Worm (Caenorhabditis elegans): ENCODE results near the gene C01G5.25.
A peak's percentile ranks its signal among the peaks of the same experiment; 100 is the strongest.

C01G5.25 gene

DNA sequence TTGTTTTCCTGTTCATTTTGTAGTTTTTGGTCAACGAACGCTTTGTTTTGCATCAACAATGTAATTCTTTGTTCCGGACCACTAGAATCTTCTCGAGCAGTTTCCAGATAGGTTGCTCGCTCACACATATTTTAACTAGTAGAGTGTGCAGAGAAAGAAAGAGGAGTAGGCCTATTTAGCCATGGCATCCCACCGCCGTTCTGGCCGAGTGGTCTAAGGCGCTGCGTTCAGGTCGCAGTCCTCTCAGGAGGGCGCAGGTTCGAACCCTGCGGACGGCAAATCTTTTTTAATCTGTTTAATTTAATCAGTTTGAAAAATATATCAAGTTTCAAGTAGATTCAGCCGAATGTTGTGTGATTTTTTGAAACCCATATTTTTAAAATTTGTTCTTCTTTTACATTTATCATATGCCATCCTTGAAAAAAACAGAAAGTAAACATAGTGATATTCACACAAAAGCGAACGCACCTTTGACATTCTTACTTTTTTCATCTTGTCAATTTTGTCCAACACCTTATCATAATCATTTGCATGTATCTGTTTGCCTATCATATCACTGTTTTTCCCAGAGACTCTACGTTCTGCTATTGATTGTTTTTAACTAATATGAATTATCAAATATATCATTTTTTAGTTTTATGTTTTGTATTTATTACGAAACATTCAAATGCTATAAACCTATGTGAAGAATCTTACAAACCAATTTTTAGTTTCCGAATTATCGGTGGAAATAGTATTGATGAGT lies 15.3 kb downstream of the C01G5.25 start, which contains the start of gene try-3 (continued):
- TF ChIP-seq ceh-20 (GFP tag; IDR thresholded peaks at IDR 0.05) = peak; percentile 60; the same call in 1 of the 2 replicates
- peak in 1 of 2 experiments; percentile 67 for TF ChIP-seq lsy-2 (tag; optimal IDR thresholded peaks at IDR 0.05)
- TF ChIP-seq mdt-29 (GFP tag; IDR thresholded peaks at IDR 0.05) = peak; percentile 78
- no peak for TF ChIP-seq unc-62 (GFP tag; optimal IDR thresholded peaks at IDR 0.05 in 1 of 2)
- TF ChIP-seq unc-62 (tag; optimal IDR thresholded peaks at IDR 0.05) = no peak
- no peak for TF ChIP-seq snpc-4 (tag; optimal IDR thresholded peaks at IDR 0.05)
- no peak for TF ChIP-seq ceh-32 (tag; optimal IDR thresholded peaks at IDR 0.05; ENCODE audit: poor library complexity)

DNA sequence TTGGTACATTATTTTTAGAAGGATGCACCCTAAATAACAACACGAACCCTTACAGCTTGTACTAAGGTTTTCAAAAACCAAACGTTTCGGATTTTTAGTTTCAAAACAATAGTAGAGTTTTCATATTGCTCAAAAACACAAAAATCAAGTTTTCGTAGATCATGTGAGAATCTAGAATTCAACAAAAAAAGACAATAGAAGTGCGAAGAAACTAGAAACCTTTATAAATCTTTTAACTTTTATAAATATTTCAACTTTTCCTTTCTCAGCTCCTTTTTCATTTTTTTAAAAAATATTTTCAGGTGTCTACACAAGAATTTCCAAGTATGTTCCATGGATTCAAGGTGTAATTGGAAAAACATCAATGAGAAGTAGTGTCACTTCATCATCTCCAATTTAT lies 18.9 kb downstream of the C01G5.25 start, which contains the start of gene best-9:
TSS of gene best-9 (plus strand) at position 301 of the 400 bp plus-strand sequence.
- TF ChIP-seq ztf-11 (tag; optimal IDR thresholded peaks at IDR 0.05) = no peak
- TF ChIP-seq mdl-1 (tag; optimal IDR thresholded peaks at IDR 0.05) = no peak
- TF ChIP-seq nhr-237 (tag; optimal IDR thresholded peaks at IDR 0.05) = no peak
- TF ChIP-seq spr-1 (tag; optimal IDR thresholded peaks at IDR 0.05) = no peak
- no peak for TF ChIP-seq nhr-111 (GFP tag; optimal IDR thresholded peaks at IDR 0.05)
- TF ChIP-seq zip-2 (tag; optimal IDR thresholded peaks at IDR 0.05) = no peak
- TF ChIP-seq spr-3 (GFP tag; optimal IDR thresholded peaks at IDR 0.05) = no peak
- no peak for TF ChIP-seq mep-1 (tag; optimal IDR thresholded peaks at IDR 0.05)
- TF ChIP-seq nhr-102 (tag; optimal IDR thresholded peaks at IDR 0.05) = no peak
- TF ChIP-seq egl-43 (GFP tag; IDR thresholded peaks at IDR 0.05) = no peak
- no peak for TF ChIP-seq vab-7 (GFP tag; IDR thresholded peaks at IDR 0.05)

DNA sequence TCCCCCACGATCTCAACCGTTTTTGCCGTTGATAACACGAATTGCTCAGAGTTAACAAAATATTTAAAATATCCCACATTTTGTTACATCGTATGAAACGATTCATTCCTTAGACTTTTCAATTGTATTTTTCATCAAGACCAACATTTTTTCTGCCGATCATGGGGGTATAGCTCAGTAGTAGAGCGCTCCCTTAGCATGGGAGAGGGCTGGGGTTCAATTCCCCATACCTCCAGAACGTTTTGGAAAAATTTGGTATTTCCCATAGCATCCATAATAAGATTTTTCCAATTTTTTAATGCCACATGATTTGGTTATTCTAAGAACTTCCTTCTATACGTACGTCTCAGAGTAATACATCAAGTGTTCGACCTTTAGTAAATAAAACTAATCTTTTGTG lies 20.6 kb downstream of the C01G5.25 start:
- TF ChIP-seq T20F7.1 (GFP tag; optimal IDR thresholded peaks at IDR 0.05) (no peak), unc-62 (GFP tag; optimal IDR thresholded peaks at IDR 0.05 in 1 of 2) (peak in 1 of 2 experiments; percentile 50), unc-62 (tag; optimal IDR thresholded peaks at IDR 0.05) (no peak), snpc-1.2 (GFP tag; IDR thresholded peaks at IDR 0.05) (0 out of 2 replicates have a peak, but pooled peaks have one; percentile 62)

DNA sequence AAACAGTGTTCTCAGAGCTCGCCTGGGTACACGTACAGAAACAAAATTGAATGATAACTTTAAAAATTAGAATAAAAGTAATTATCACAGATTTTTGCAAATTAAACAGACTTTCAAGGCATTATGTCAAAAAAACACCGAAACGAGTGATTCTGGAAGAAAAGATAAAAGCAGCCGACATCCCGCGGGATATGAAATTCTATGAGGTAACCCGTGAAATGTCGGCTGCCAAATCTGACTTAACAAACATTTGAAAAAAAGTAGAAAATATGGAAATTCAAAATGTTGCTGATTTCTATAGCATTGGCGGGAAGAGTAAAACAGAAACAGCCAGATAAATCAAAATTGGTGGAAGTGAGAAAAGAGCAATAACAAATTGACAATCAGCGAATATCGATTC lies 24.1 kb downstream of the C01G5.25 start:
- TF ChIP-seq zip-11 (GFP tag; IDR thresholded peaks at IDR 0.05) (no peak), vab-7 (GFP tag; IDR thresholded peaks at IDR 0.05) (no peak), nhr-41 (GFP tag; IDR thresholded peaks at IDR 0.05) (no peak), fos-1 (tag; optimal IDR thresholded peaks at IDR 0.05) (no peak)

DNA sequence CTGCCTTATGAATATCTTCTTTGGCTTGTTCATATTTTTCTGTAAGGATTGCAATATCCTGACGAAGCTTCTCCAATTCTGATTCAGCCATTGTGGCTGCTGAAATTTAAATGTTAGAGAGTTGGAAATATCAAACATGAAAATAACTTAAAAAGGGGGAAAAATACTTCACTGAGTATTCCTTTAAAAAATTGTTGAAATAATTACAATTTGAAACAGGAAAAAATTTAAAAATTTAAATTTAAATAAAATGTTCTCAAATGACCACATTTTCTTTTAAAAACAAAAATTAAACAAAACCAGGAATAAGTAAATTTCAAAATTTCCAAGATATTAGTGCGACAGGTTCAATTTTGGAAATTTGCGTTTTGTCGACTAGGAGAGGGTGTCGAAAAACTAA lies 30.8 kb downstream of the C01G5.25 start, which contains the start of gene bicd-1:
TSS of gene bicd-1 (minus strand) at position 101 of the 400 bp plus-strand sequence.
- TF ChIP-seq attf-4 (tag; optimal IDR thresholded peaks at IDR 0.05) = no peak
- no peak for TF ChIP-seq unc-130 (GFP tag; optimal IDR thresholded peaks at IDR 0.05)
- no peak for TF ChIP-seq hmg-1.1 (GFP tag; IDR thresholded peaks at IDR 0.05)
- TF ChIP-seq mep-1 (tag; optimal IDR thresholded peaks at IDR 0.05) = no peak
- TF ChIP-seq F10B5.3 (tag; optimal IDR thresholded peaks at IDR 0.05) = no peak

DNA sequence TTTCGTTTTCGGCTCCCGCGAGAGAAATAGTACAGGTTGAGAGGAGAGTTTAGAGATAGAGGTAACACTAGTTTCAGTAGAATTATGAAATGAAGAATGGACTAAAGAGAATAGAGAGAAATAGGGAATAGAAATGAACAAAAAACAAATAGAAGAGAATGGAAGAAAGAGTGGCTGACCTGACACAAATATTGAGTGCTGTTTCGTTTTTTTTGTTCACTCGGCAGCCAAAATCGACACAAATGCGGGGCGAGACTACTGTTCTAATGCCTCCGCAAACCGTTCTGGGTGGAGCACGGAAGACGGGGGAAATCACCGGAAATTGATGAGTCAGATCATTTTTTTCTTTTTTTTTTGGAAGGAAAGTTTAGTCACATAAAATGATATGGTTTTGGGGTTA lies 31.2 kb downstream of the C01G5.25 start:
- TF ChIP-seq zfp-3 (GFP tag; conservative IDR thresholded peaks at IDR 0.05) (no peak), mep-1 (tag; optimal IDR thresholded peaks at IDR 0.05) (no peak), daf-19 (GFP tag; conservative IDR thresholded peaks at IDR 0.05) (no peak), T26A8.4 (GFP tag; IDR thresholded peaks at IDR 0.05) (no peak), ztf-11 (tag; optimal IDR thresholded peaks at IDR 0.05) (no peak), ama-1 (optimal IDR thresholded peaks at IDR 0.05) (no peak), F49E8.2 (tag; optimal IDR thresholded peaks at IDR 0.05; ENCODE audit: borderline replicate concordance) (no peak), spr-3 (GFP tag; optimal IDR thresholded peaks at IDR 0.05) (no peak), dmd-9 (GFP tag; IDR thresholded peaks at IDR 0.05) (no peak), ztf-7 (tag; optimal IDR thresholded peaks at IDR 0.05) (no peak), aha-1 (tag) (peak; percentile 42), rbr-2 (tag; optimal IDR thresholded peaks at IDR 0.05) (no peak), cey-2 (tag; optimal IDR thresholded peaks at IDR 0.05; ENCODE audit: borderline replicate concordance, insufficient read depth) (no peak), hlh-11 (tag; optimal IDR thresholded peaks at IDR 0.05) (no peak), nhr-28 (tag; optimal IDR thresholded peaks at IDR 0.05) (peak; percentile 10), daf-8 (GFP tag; IDR thresholded peaks at IDR 0.05) (no peak), snpc-1.2 (GFP tag; IDR thresholded peaks at IDR 0.05) (no peak)

Measured in whole organism, L4 larva.